Worm (Caenorhabditis elegans) whole organism, L4/young adult: ENCODE data around the gene vglu-2.

Experiments
- W03F9.2 ChIP-seq: fragments of 150-350 bp; optimal IDR thresholded peaks from 2 replicates; lab custom pipeline; 2014; ENCODE audit warnings: missing biosample characterization, missing genetic modification characterization
- dao-5 ChIP-seq: sonication (generic microtip); optimal IDR thresholded peaks from 2 replicates; lab custom pipeline; 2016; ENCODE audit warnings: missing genotype, missing genetic modification characterization, moderate library complexity, missing compliant biosample characterization
- him-1 ChIP-seq: sonication (generic microtip); optimal IDR thresholded peaks from 2 replicates; lab custom pipeline; 2016; ENCODE audit warnings: missing genotype, missing genetic modification reagents, missing genetic modification characterization, missing compliant biosample characterization

ce11 chrIII:10290541-10290940 is 4.4 kb upstream of the vglu-2 start:
- TF ChIP-seq him-1 (tag; lab: Kevin White, UChicago) (no peak), dao-5 (tag; lab: Kevin White, UChicago) (no peak), W03F9.2 (tag; lab: Kevin White, UChicago) (no peak)
